Worm (Caenorhabditis elegans) whole organism, L3 larva: Measurements from ENCODE around the gene H20E11.2.

Experiments
- R02D3.7 ChIP-seq: fragments of 150-350 bp; optimal IDR thresholded peaks from 2 replicates; lab custom pipeline; 2014; ENCODE audit warnings: missing biosample characterization, missing genetic modification characterization
- ZK546.5 ChIP-seq: sonication (generic microtip); optimal IDR thresholded peaks from 2 replicates; lab custom pipeline; 2017; ENCODE audit warnings: missing biosample characterization, missing genetic modification characterization
- aly-2 ChIP-seq: fragments of 150-350 bp; optimal IDR thresholded peaks from 2 replicates; lab custom pipeline; 2014; ENCODE audit warnings: missing biosample characterization, missing genetic modification characterization
- ama-1 ChIP-seq: fragments of 150-350 bp; optimal IDR thresholded peaks from 2 replicates; lab custom pipeline; 2018
- ceh-16 ChIP-seq: sonication (generic microtip); optimal IDR thresholded peaks from 2 replicates; lab custom pipeline; 2017; ENCODE audit warnings: missing biosample characterization, missing genetic modification characterization
- ceh-28 ChIP-seq: fragments of 150-350 bp; optimal IDR thresholded peaks from 2 replicates; lab custom pipeline; 2014; ENCODE audit warnings: missing biosample characterization, missing genetic modification reagents, missing genetic modification characterization
- ceh-82 ChIP-seq: fragments of 150-350 bp; optimal IDR thresholded peaks from 2 replicates; lab custom pipeline; 2014; ENCODE audit warnings: missing biosample characterization, missing genetic modification characterization
- ceh-9 ChIP-seq: sonication (generic microtip); optimal IDR thresholded peaks from 2 replicates; lab custom pipeline; 2018; ENCODE audit warnings: missing biosample characterization, missing genetic modification characterization
- daf-12 ChIP-seq: fragments of 150-350 bp; optimal IDR thresholded peaks from 2 replicates; lab custom pipeline; 2014; ENCODE audit warnings: missing biosample characterization, missing genetic modification reagents, missing genetic modification characterization
- egl-27 ChIP-seq: sonication (generic microtip); optimal IDR thresholded peaks from 4 replicates; lab custom pipeline; 2017; ENCODE audit warnings: missing biosample characterization, missing genetic modification reagents, missing genetic modification characterization
- egl-5 ChIP-seq: fragments of 150-350 bp; optimal IDR thresholded peaks from 2 replicates; lab custom pipeline; 2017; ENCODE audit warnings: missing biosample characterization, missing genetic modification reagents, missing genetic modification characterization, inconsistent platforms
- elt-1 ChIP-seq: fragments of 150-350 bp; optimal IDR thresholded peaks from 2 replicates; lab custom pipeline; 2014; ENCODE audit warnings: missing biosample characterization, missing genetic modification characterization
- elt-2 ChIP-seq: sonication (generic microtip); optimal IDR thresholded peaks from 2 replicates; lab custom pipeline; 2016; ENCODE audit warnings: missing genetic modification reagents, mild to moderate bottlenecking, missing genetic modification characterization, missing compliant biosample characterization
- elt-3 ChIP-seq, 3 experiments: fragments of 150-350 bp in 1 of 3; sonication (generic microtip) in 2 of 3; optimal IDR thresholded peaks; 2 replicates in 2 of 3; 4 replicates in 1 of 3; lab custom pipeline; 2014 to 2017; ENCODE audit warnings: missing biosample characterization in 3 of 3, missing genetic modification characterization in 3 of 3
- fkh-10 ChIP-seq: sonication (generic microtip); optimal IDR thresholded peaks from 2 replicates; lab custom pipeline; 2017; ENCODE audit warnings: missing biosample characterization, missing genetic modification reagents, missing genetic modification characterization
- fkh-2 ChIP-seq: fragments of 150-350 bp; optimal IDR thresholded peaks from 2 replicates; lab custom pipeline; 2014; ENCODE audit warnings: missing biosample characterization, missing genetic modification reagents, missing genetic modification characterization
- fos-1 ChIP-seq: fragments of 150-350 bp; optimal IDR thresholded peaks from 2 replicates; lab custom pipeline; 2014; ENCODE audit warnings: missing biosample characterization, missing genetic modification characterization
- hmg-11 ChIP-seq: sonication (generic microtip); optimal IDR thresholded peaks from 2 replicates; lab custom pipeline; 2016; ENCODE audit warnings: missing genetic modification characterization, missing compliant biosample characterization
- jun-1 ChIP-seq: fragments of 150-350 bp; optimal IDR thresholded peaks from 2 replicates; lab custom pipeline; 2014; ENCODE audit warnings: missing biosample characterization, missing genetic modification reagents, missing genetic modification characterization
- lin-15B ChIP-seq: fragments of 150-350 bp; optimal IDR thresholded peaks from 2 replicates; lab custom pipeline; 2014; ENCODE audit warnings: missing biosample characterization, missing genetic modification characterization
- lin-39 ChIP-seq: fragments of 150-350 bp; optimal IDR thresholded peaks from 2 replicates; lab custom pipeline; 2018; ENCODE audit warnings: missing biosample characterization, missing genetic modification reagents, missing genetic modification characterization
- lsy-12 ChIP-seq: sonication (generic microtip); optimal IDR thresholded peaks from 2 replicates; lab custom pipeline; 2016; ENCODE audit warnings: mild to moderate bottlenecking, missing genetic modification characterization, missing compliant biosample characterization
- mdl-1 ChIP-seq: fragments of 150-350 bp; optimal IDR thresholded peaks from 2 replicates; lab custom pipeline; 2014; ENCODE audit warnings: missing biosample characterization, missing genetic modification characterization
- mml-1 ChIP-seq: fragments of 150-350 bp; sonication (generic microtip); optimal IDR thresholded peaks from 3 replicates; lab custom pipeline; 2014; ENCODE audit warnings: missing biosample characterization, missing genetic modification characterization
- nfya-1 ChIP-seq: sonication (generic microtip); optimal IDR thresholded peaks from 2 replicates; lab custom pipeline; 2017; ENCODE audit warnings: missing genetic modification characterization, mild to moderate bottlenecking, missing compliant biosample characterization, antibody characterized with exemption, moderate library complexity; ENCODE audit not compliant: insufficient read depth
- nhr-11 ChIP-seq: fragments of 150-350 bp; optimal IDR thresholded peaks from 2 replicates; lab custom pipeline; 2014; ENCODE audit warnings: missing biosample characterization, missing genetic modification characterization
- nhr-12 ChIP-seq: fragments of 150-350 bp; optimal IDR thresholded peaks from 2 replicates; lab custom pipeline; 2014; ENCODE audit warnings: missing biosample characterization, missing genetic modification characterization
- nhr-23 ChIP-seq: fragments of 150-350 bp; optimal IDR thresholded peaks from 2 replicates; lab custom pipeline; 2014; ENCODE audit warnings: missing biosample characterization, missing genetic modification reagents, missing genetic modification characterization
- nhr-237 ChIP-seq: fragments of 150-350 bp; optimal IDR thresholded peaks from 2 replicates; lab custom pipeline; 2014; ENCODE audit warnings: missing biosample characterization, missing genetic modification characterization
- nhr-25 ChIP-seq: sonication (generic microtip); optimal IDR thresholded peaks from 2 replicates; lab custom pipeline; 2017; ENCODE audit warnings: missing biosample characterization, missing genetic modification characterization
- nhr-28 ChIP-seq: fragments of 150-350 bp; optimal IDR thresholded peaks from 2 replicates; lab custom pipeline; 2014; ENCODE audit warnings: missing biosample characterization, missing genetic modification characterization
- nhr-43 ChIP-seq: sonication (generic microtip); optimal IDR thresholded peaks from 2 replicates; lab custom pipeline; 2016; ENCODE audit warnings: mild to moderate bottlenecking, missing genetic modification characterization, missing compliant biosample characterization; ENCODE audit not compliant: poor library complexity, severe bottlenecking
- nhr-67 ChIP-seq: fragments of 150-350 bp; optimal IDR thresholded peaks from 2 replicates; lab custom pipeline; 2014; ENCODE audit warnings: missing biosample characterization, missing genetic modification characterization
- nhr-76 ChIP-seq: fragments of 150-350 bp; sonication (generic microtip); optimal IDR thresholded peaks from 5 replicates; lab custom pipeline; 2014; ENCODE audit warnings: missing biosample characterization, missing genetic modification characterization
- nhr-77 ChIP-seq: fragments of 150-350 bp; optimal IDR thresholded peaks from 2 replicates; lab custom pipeline; 2014; ENCODE audit warnings: missing biosample characterization, missing genetic modification characterization
- pha-4 ChIP-seq: fragments of 150-350 bp; optimal IDR thresholded peaks from 2 replicates; lab custom pipeline; 2014; ENCODE audit warnings: missing biosample characterization, missing genetic modification reagents, missing genetic modification characterization
- pqm-1 ChIP-seq: fragments of 150-350 bp; optimal IDR thresholded peaks from 2 replicates; lab custom pipeline; 2017; ENCODE audit warnings: missing biosample characterization, missing genetic modification characterization, inconsistent platforms
- sea-2 ChIP-seq: fragments of 150-350 bp; sonication (generic microtip); optimal IDR thresholded peaks from 4 replicates; lab custom pipeline; 2014; ENCODE audit warnings: missing biosample characterization, missing genetic modification reagents, missing genetic modification characterization
- skn-1 ChIP-seq: fragments of 150-350 bp; optimal IDR thresholded peaks from 2 replicates; lab custom pipeline; 2014; ENCODE audit warnings: missing biosample characterization, missing genetic modification characterization
- snpc-4 ChIP-seq: fragments of 150-350 bp; optimal IDR thresholded peaks from 2 replicates; lab custom pipeline; 2014; ENCODE audit warnings: missing biosample characterization, missing genetic modification characterization
- tbx-2 ChIP-seq: sonication (generic microtip); optimal IDR thresholded peaks from 2 replicates; lab custom pipeline; 2016; ENCODE audit warnings: mild to moderate bottlenecking, missing genetic modification characterization, missing compliant biosample characterization
- unc-62 ChIP-seq: fragments of 150-350 bp; sonication (generic microtip); optimal IDR thresholded peaks from 4 replicates; lab custom pipeline; 2014; ENCODE audit warnings: missing biosample characterization, missing genetic modification reagents, missing genetic modification characterization
- zag-1 ChIP-seq: fragments of 150-350 bp; optimal IDR thresholded peaks from 2 replicates; lab custom pipeline; 2014; ENCODE audit warnings: missing biosample characterization, missing genetic modification characterization
- ztf-11 ChIP-seq: fragments of 150-350 bp; optimal IDR thresholded peaks from 2 replicates; lab custom pipeline; 2014; ENCODE audit warnings: missing biosample characterization, missing genetic modification characterization
- ztf-4 ChIP-seq: fragments of 150-350 bp; optimal IDR thresholded peaks from 2 replicates; lab custom pipeline; 2014; ENCODE audit warnings: missing biosample characterization, missing genetic modification characterization

Gene H20E11.2

ce11 chrIV:6834705-6835104 lies 7.1 kb downstream of the H20E11.2 start:
- TF ChIP-seq lin-15B (tag; lab: Kevin White, UChicago) = no peak
- no peak for TF ChIP-seq snpc-4 (tag; lab: Kevin White, UChicago)
- no peak for TF ChIP-seq ama-1 (lab: Kevin White, UChicago)
- TF ChIP-seq nhr-67 (tag; lab: Kevin White, UChicago) = no peak
- peak; percentile 38 for TF ChIP-seq nfya-1 (tag; lab: Kevin White, UChicago)
- no peak for TF ChIP-seq tbx-2 (tag; lab: Kevin White, UChicago)
- TF ChIP-seq fkh-10 (GFP tag; lab: Kevin White, UChicago) = peak; percentile 60
- no peak for TF ChIP-seq nhr-77 (tag; lab: Kevin White, UChicago)
- TF ChIP-seq lin-39 (tag; lab: Kevin White, UChicago) = peak; percentile 17
- TF ChIP-seq elt-3 (tag; optimal IDR thresholded peaks at IDR 0.05; lab: Kevin White, UChicago) = no peak
- no peak for TF ChIP-seq nhr-76 (tag; lab: Kevin White, UChicago)
- TF ChIP-seq lsy-12 = no peak
- no peak for TF ChIP-seq aly-2 (tag; lab: Kevin White, UChicago)
- no peak for TF ChIP-seq nhr-237
- no peak for TF ChIP-seq nhr-28 (tag; lab: Kevin White, UChicago)
- TF ChIP-seq ceh-9 = no peak
- no peak for TF ChIP-seq fos-1
- TF ChIP-seq nhr-12 (tag; lab: Kevin White, UChicago) = no peak
- no peak for TF ChIP-seq mdl-1 (tag; lab: Kevin White, UChicago)
- TF ChIP-seq pqm-1 (tag; lab: Kevin White, UChicago) = no peak
- no peak for TF ChIP-seq mml-1 (tag; lab: Kevin White, UChicago)
- peak; percentile 31 for TF ChIP-seq hmg-11 (tag; lab: Kevin White, UChicago)

DNA sequence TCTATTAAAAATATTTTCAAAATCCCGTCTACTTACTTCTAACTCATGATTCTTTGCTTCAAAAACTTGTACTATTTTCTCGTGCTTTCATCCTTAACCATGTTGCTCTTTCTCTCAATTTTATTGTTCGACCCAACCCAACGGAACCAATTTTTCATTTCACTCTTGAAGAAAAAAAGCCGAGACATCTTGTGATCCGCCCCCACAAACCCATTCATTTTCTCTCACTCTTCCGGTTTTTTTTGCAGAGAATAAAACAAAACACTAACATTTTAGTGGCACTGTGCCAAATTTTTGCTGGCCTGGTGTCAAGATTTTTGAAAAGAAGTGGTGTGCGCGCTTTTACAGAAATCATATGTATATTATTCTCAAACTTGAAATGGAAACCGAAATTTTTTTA lies 9.2 kb downstream of the H20E11.2 start:
- TF ChIP-seq egl-5 (tag; lab: Kevin White, UChicago) = peak; percentile 12
- no peak for TF ChIP-seq mml-1 (tag; lab: Kevin White, UChicago)
- no peak for TF ChIP-seq ztf-11 (tag; lab: Kevin White, UChicago)
- no peak for TF ChIP-seq nhr-23 (tag; lab: Kevin White, UChicago)
- TF ChIP-seq nfya-1 (tag; lab: Kevin White, UChicago) = peak; percentile 25
- no peak for TF ChIP-seq ceh-16 (tag; lab: Kevin White, UChicago)
- no peak for TF ChIP-seq lsy-12
- no peak for TF ChIP-seq fkh-10 (GFP tag; lab: Kevin White, UChicago)
- TF ChIP-seq lin-39 (tag; lab: Kevin White, UChicago) = peak; percentile 75

DNA sequence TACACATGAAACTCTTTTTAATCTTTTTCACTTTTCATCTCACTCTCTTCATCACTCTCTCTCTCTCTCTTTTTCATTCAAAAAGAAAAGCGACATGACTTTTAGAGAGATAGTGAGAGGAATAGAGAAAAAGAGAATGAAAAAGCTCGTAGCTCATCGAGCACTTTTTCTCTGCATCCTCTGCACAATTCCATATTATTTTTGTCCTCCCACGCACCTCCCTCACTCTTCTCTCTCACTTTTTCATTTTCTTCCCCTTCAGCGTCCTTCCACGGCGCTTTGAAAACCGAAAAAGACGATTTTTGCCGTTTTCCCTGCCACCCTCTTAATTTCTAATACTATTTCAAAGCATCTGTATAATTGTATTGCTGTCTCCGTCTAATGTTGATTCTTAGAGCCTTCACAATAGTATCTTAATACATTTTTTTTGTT lies 11.5 kb downstream of the H20E11.2 start:
- TF ChIP-seq lin-15B (tag; lab: Kevin White, UChicago) (peak; percentile 61), R02D3.7 (tag; lab: Kevin White, UChicago) (peak; percentile 45), fos-1 (no peak), lsy-12 (peak; percentile 60), nhr-25 (tag; lab: Kevin White, UChicago) (no peak), nfya-1 (tag; lab: Kevin White, UChicago) (peak; percentile 82), mdl-1 (tag; lab: Kevin White, UChicago) (peak; percentile 43), ztf-11 (tag; lab: Kevin White, UChicago) (no peak), fkh-10 (GFP tag; lab: Kevin White, UChicago) (peak; percentile 73), mml-1 (tag; lab: Kevin White, UChicago) (no peak), daf-12 (no peak), nhr-43 (tag; lab: Kevin White, UChicago) (no peak), nhr-76 (tag; lab: Kevin White, UChicago) (no peak), nhr-77 (tag; lab: Kevin White, UChicago) (peak; percentile 44), snpc-4 (tag; lab: Kevin White, UChicago) (no peak), tbx-2 (tag; lab: Kevin White, UChicago) (peak; percentile 53), elt-2 (tag; lab: Kevin White, UChicago) (peak; percentile 88), jun-1 (tag; lab: Kevin White, UChicago) (peak; percentile 77), elt-3 (tag; optimal IDR thresholded peaks at IDR 0.05; lab: Kevin White, UChicago) (no peak), ceh-82 (tag; lab: Kevin White, UChicago) (peak; percentile 41), ceh-16 (tag; lab: Kevin White, UChicago) (no peak), ceh-28 (tag; lab: Kevin White, UChicago) (peak; percentile 55), nhr-23 (tag; lab: Kevin White, UChicago) (no peak), zag-1 (tag; lab: Kevin White, UChicago) (peak; percentile 12), pha-4 (tag; lab: Kevin White, UChicago) (peak; percentile 83), ztf-4 (tag; lab: Kevin White, UChicago) (no peak), ama-1 (lab: Kevin White, UChicago) (no peak), ceh-9 (no peak), egl-27 (tag; lab: Kevin White, UChicago) (peak; percentile 5), pqm-1 (tag; lab: Kevin White, UChicago) (peak; percentile 90), elt-1 (tag; lab: Kevin White, UChicago) (peak; percentile 33), nhr-237 (no peak), nhr-28 (tag; lab: Kevin White, UChicago) (no peak), skn-1 (tag; lab: Kevin White, UChicago) (peak; percentile 74), sea-2 (GFP tag; lab: Kevin White, UChicago) (no peak), unc-62 (peak; percentile 69), hmg-11 (tag; lab: Kevin White, UChicago) (peak; percentile 91), nhr-12 (tag; lab: Kevin White, UChicago) (no peak), nhr-67 (tag; lab: Kevin White, UChicago) (no peak), fkh-2 (tag; lab: Kevin White, UChicago) (no peak), nhr-11 (tag; lab: Kevin White, UChicago) (peak; percentile 65), ZK546.5 (tag; lab: Kevin White, UChicago) (no peak), aly-2 (tag; lab: Kevin White, UChicago) (no peak)
